Worm (Caenorhabditis elegans) whole organism, L3 larva: Measurements from ENCODE around the gene dpff-1.
A peak's percentile ranks its signal among the peaks of the same experiment; 100 is the strongest.

Experiments
- R02D3.7 ChIP-seq: fragments of 150-350 bp; optimal IDR thresholded peaks from 2 replicates; lab custom pipeline; 2014; ENCODE audit warnings: missing biosample characterization, missing genetic modification characterization
- ZK546.5 ChIP-seq: sonication (generic microtip); optimal IDR thresholded peaks from 2 replicates; lab custom pipeline; 2017; ENCODE audit warnings: missing biosample characterization, missing genetic modification characterization
- aly-2 ChIP-seq: fragments of 150-350 bp; optimal IDR thresholded peaks from 2 replicates; lab custom pipeline; 2014; ENCODE audit warnings: missing biosample characterization, missing genetic modification characterization
- ama-1 ChIP-seq: fragments of 150-350 bp; optimal IDR thresholded peaks from 2 replicates; lab custom pipeline; 2018
- ceh-28 ChIP-seq: fragments of 150-350 bp; optimal IDR thresholded peaks from 2 replicates; lab custom pipeline; 2014; ENCODE audit warnings: missing biosample characterization, missing genetic modification reagents, missing genetic modification characterization
- ceh-82 ChIP-seq: fragments of 150-350 bp; optimal IDR thresholded peaks from 2 replicates; lab custom pipeline; 2014; ENCODE audit warnings: missing biosample characterization, missing genetic modification characterization
- daf-12 ChIP-seq: fragments of 150-350 bp; optimal IDR thresholded peaks from 2 replicates; lab custom pipeline; 2014; ENCODE audit warnings: missing biosample characterization, missing genetic modification reagents, missing genetic modification characterization
- egl-5 ChIP-seq: fragments of 150-350 bp; optimal IDR thresholded peaks from 2 replicates; lab custom pipeline; 2017; ENCODE audit warnings: missing biosample characterization, missing genetic modification reagents, missing genetic modification characterization, inconsistent platforms
- elt-2 ChIP-seq: sonication (generic microtip); optimal IDR thresholded peaks from 2 replicates; lab custom pipeline; 2016; ENCODE audit warnings: missing genetic modification reagents, mild to moderate bottlenecking, missing genetic modification characterization, missing compliant biosample characterization
- eor-1 ChIP-seq, 2 experiments: fragments of 150-350 bp; optimal IDR thresholded peaks; 2 replicates each; lab custom pipeline; 2014 to 2018; ENCODE audit warnings: missing biosample characterization in 2 of 2, missing genetic modification characterization in 2 of 2
- fkh-10 ChIP-seq: sonication (generic microtip); optimal IDR thresholded peaks from 2 replicates; lab custom pipeline; 2017; ENCODE audit warnings: missing biosample characterization, missing genetic modification reagents, missing genetic modification characterization
- fkh-2 ChIP-seq: fragments of 150-350 bp; optimal IDR thresholded peaks from 2 replicates; lab custom pipeline; 2014; ENCODE audit warnings: missing biosample characterization, missing genetic modification reagents, missing genetic modification characterization
- fos-1 ChIP-seq: fragments of 150-350 bp; optimal IDR thresholded peaks from 2 replicates; lab custom pipeline; 2014; ENCODE audit warnings: missing biosample characterization, missing genetic modification characterization
- hmg-11 ChIP-seq: sonication (generic microtip); optimal IDR thresholded peaks from 2 replicates; lab custom pipeline; 2016; ENCODE audit warnings: missing genetic modification characterization, missing compliant biosample characterization
- jun-1 ChIP-seq: fragments of 150-350 bp; optimal IDR thresholded peaks from 2 replicates; lab custom pipeline; 2014; ENCODE audit warnings: missing biosample characterization, missing genetic modification reagents, missing genetic modification characterization
- lin-39 ChIP-seq: fragments of 150-350 bp; optimal IDR thresholded peaks from 2 replicates; lab custom pipeline; 2018; ENCODE audit warnings: missing biosample characterization, missing genetic modification reagents, missing genetic modification characterization
- lsy-12 ChIP-seq: sonication (generic microtip); optimal IDR thresholded peaks from 2 replicates; lab custom pipeline; 2016; ENCODE audit warnings: mild to moderate bottlenecking, missing genetic modification characterization, missing compliant biosample characterization
- mml-1 ChIP-seq: fragments of 150-350 bp; sonication (generic microtip); optimal IDR thresholded peaks from 3 replicates; lab custom pipeline; 2014; ENCODE audit warnings: missing biosample characterization, missing genetic modification characterization
- nfya-1 ChIP-seq: sonication (generic microtip); optimal IDR thresholded peaks from 2 replicates; lab custom pipeline; 2017; ENCODE audit warnings: missing genetic modification characterization, mild to moderate bottlenecking, missing compliant biosample characterization, antibody characterized with exemption, moderate library complexity; ENCODE audit not compliant: insufficient read depth
- nhr-12 ChIP-seq: fragments of 150-350 bp; optimal IDR thresholded peaks from 2 replicates; lab custom pipeline; 2014; ENCODE audit warnings: missing biosample characterization, missing genetic modification characterization
- nhr-237 ChIP-seq: fragments of 150-350 bp; optimal IDR thresholded peaks from 2 replicates; lab custom pipeline; 2014; ENCODE audit warnings: missing biosample characterization, missing genetic modification characterization
- nhr-28 ChIP-seq: fragments of 150-350 bp; optimal IDR thresholded peaks from 2 replicates; lab custom pipeline; 2014; ENCODE audit warnings: missing biosample characterization, missing genetic modification characterization
- nhr-67 ChIP-seq: fragments of 150-350 bp; optimal IDR thresholded peaks from 2 replicates; lab custom pipeline; 2014; ENCODE audit warnings: missing biosample characterization, missing genetic modification characterization
- nhr-76 ChIP-seq: fragments of 150-350 bp; sonication (generic microtip); optimal IDR thresholded peaks from 5 replicates; lab custom pipeline; 2014; ENCODE audit warnings: missing biosample characterization, missing genetic modification characterization
- nhr-77 ChIP-seq: fragments of 150-350 bp; optimal IDR thresholded peaks from 2 replicates; lab custom pipeline; 2014; ENCODE audit warnings: missing biosample characterization, missing genetic modification characterization
- pha-4 ChIP-seq: fragments of 150-350 bp; optimal IDR thresholded peaks from 2 replicates; lab custom pipeline; 2014; ENCODE audit warnings: missing biosample characterization, missing genetic modification reagents, missing genetic modification characterization
- pqm-1 ChIP-seq: fragments of 150-350 bp; optimal IDR thresholded peaks from 2 replicates; lab custom pipeline; 2017; ENCODE audit warnings: missing biosample characterization, missing genetic modification characterization, inconsistent platforms
- sea-2 ChIP-seq: fragments of 150-350 bp; sonication (generic microtip); optimal IDR thresholded peaks from 4 replicates; lab custom pipeline; 2014; ENCODE audit warnings: missing biosample characterization, missing genetic modification reagents, missing genetic modification characterization
- skn-1 ChIP-seq: fragments of 150-350 bp; optimal IDR thresholded peaks from 2 replicates; lab custom pipeline; 2014; ENCODE audit warnings: missing biosample characterization, missing genetic modification characterization
- snpc-4 ChIP-seq: fragments of 150-350 bp; optimal IDR thresholded peaks from 2 replicates; lab custom pipeline; 2014; ENCODE audit warnings: missing biosample characterization, missing genetic modification characterization
- unc-39 ChIP-seq: sonication (generic microtip); optimal IDR thresholded peaks from 4 replicates; lab custom pipeline; 2017; ENCODE audit warnings: missing biosample characterization, missing genetic modification characterization
- unc-62 ChIP-seq: fragments of 150-350 bp; sonication (generic microtip); optimal IDR thresholded peaks from 4 replicates; lab custom pipeline; 2014; ENCODE audit warnings: missing biosample characterization, missing genetic modification reagents, missing genetic modification characterization
- zag-1 ChIP-seq: fragments of 150-350 bp; optimal IDR thresholded peaks from 2 replicates; lab custom pipeline; 2014; ENCODE audit warnings: missing biosample characterization, missing genetic modification characterization
- ztf-11 ChIP-seq: fragments of 150-350 bp; optimal IDR thresholded peaks from 2 replicates; lab custom pipeline; 2014; ENCODE audit warnings: missing biosample characterization, missing genetic modification characterization
- ztf-4 ChIP-seq: fragments of 150-350 bp; optimal IDR thresholded peaks from 2 replicates; lab custom pipeline; 2014; ENCODE audit warnings: missing biosample characterization, missing genetic modification characterization

Gene dpff-1

ce11 chrIII:5915926-5916325, 9.8 kb upstream of the dpff-1 start:
- TF ChIP-seq aly-2 (no peak), elt-2 (tag; lab: Kevin White, UChicago) (peak; percentile 87), sea-2 (no peak), nhr-28 (no peak), eor-1 (tag; optimal IDR thresholded peaks at IDR 0.05; lab: Kevin White, UChicago) (no peak), pha-4 (tag; lab: Kevin White, UChicago) (peak; percentile 38), ama-1 (lab: Kevin White, UChicago) (no peak), nfya-1 (tag; lab: Kevin White, UChicago) (no peak), pqm-1 (tag; lab: Kevin White, UChicago) (peak; percentile 40), unc-62 (GFP tag; lab: Kevin White, UChicago) (no peak), snpc-4 (tag; lab: Kevin White, UChicago) (no peak), mml-1 (tag; lab: Kevin White, UChicago) (no peak), nhr-76 (tag; lab: Kevin White, UChicago) (no peak), zag-1 (tag; lab: Kevin White, UChicago) (no peak), ZK546.5 (tag; lab: Kevin White, UChicago) (no peak), jun-1 (tag; lab: Kevin White, UChicago) (no peak), lsy-12 (no peak), skn-1 (tag; lab: Kevin White, UChicago) (peak; percentile 4), ztf-4 (no peak), nhr-77 (no peak), unc-39 (tag; lab: Kevin White, UChicago) (no peak), lin-39 (tag; lab: Kevin White, UChicago) (no peak)

DNA sequence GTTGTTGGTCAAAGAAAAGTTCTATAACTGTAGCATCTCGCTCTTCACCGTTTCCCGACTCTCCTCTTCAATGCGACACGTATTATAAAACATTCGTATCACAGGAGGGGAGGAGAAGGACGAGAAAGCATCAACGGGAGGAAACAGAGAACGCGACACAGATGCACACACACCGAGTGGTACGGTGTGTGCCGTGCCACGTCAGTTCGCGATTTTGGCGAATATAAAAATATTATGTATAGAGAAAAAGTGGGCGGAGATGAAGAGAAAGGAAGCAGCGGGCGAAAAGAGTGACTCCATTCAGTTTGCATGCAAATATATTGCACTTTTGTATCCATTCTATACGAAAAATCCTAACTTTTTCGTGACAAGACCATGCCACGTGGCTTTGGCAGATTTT, 8.6 kb upstream of the dpff-1 start:
- TF ChIP-seq pha-4 (tag; lab: Kevin White, UChicago), result peak; percentile 12
- no peak for TF ChIP-seq hmg-11 (tag; lab: Kevin White, UChicago)
- TF ChIP-seq fkh-10 (GFP tag; lab: Kevin White, UChicago), result no peak
- TF ChIP-seq elt-2 (tag; lab: Kevin White, UChicago), result peak; percentile 77
- no peak for TF ChIP-seq ztf-11
- no peak for TF ChIP-seq aly-2
- peak; percentile 72 for TF ChIP-seq nfya-1 (tag; lab: Kevin White, UChicago)
- no peak for TF ChIP-seq egl-5 (tag; lab: Kevin White, UChicago)
- TF ChIP-seq pqm-1 (tag; lab: Kevin White, UChicago), result peak; percentile 48
- no peak for TF ChIP-seq skn-1 (tag; lab: Kevin White, UChicago)
- TF ChIP-seq R02D3.7 (tag; lab: Kevin White, UChicago), result no peak
- TF ChIP-seq nhr-237, result no peak

ce11 chrIII:5908408-5908807, 2.3 kb upstream of the dpff-1 start, which contains the start of gene C28H8.3:
TSS of gene C28H8.3 (plus strand) at chrIII:5908700.
- TF ChIP-seq ceh-28 (tag; lab: Kevin White, UChicago), result peak; percentile 1
- TF ChIP-seq nhr-237, result no peak
- TF ChIP-seq nhr-67 (tag; lab: Kevin White, UChicago), result no peak
- TF ChIP-seq ceh-82 (tag; lab: Kevin White, UChicago), result no peak
- TF ChIP-seq ztf-4, result no peak
- no peak for TF ChIP-seq pqm-1 (tag; lab: Kevin White, UChicago)
- TF ChIP-seq fkh-2, result no peak
- TF ChIP-seq nfya-1 (tag; lab: Kevin White, UChicago), result no peak
- TF ChIP-seq ama-1 (lab: Kevin White, UChicago), result peak; percentile 27

DNA sequence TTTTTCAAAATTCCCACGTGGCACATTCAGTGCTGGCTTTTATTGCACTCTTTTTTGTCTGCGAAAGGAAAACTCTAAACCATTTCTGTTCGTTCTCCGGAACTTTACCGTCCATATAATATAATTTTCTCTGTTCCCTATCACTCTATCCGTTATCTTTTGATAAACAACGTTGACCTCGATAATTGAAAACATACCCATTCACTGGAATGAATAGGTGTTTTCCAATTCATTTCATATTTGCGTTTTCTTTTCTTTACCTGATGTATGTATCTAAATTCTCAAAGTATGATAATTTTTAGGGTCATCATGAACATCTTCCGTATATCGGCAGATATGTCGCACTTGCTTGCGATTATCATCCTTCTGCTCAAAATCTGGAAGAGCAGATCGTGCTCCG, 603 bp upstream of the dpff-1 start, which contains the start of gene erd-2.2:
erd-2.2 (plus strand) TSS at position 301 of the 400 bp plus-strand sequence.
- no peak for TF ChIP-seq pqm-1 (tag; lab: Kevin White, UChicago)
- TF ChIP-seq unc-39 (tag; lab: Kevin White, UChicago), result no peak
- no peak for TF ChIP-seq nhr-12 (tag; lab: Kevin White, UChicago)
- no peak for TF ChIP-seq eor-1 (tag; optimal IDR thresholded peaks at IDR 0.05; lab: Kevin White, UChicago)
- TF ChIP-seq fos-1 (tag; lab: Kevin White, UChicago), result no peak
- TF ChIP-seq snpc-4 (tag; lab: Kevin White, UChicago), result no peak
- no peak for TF ChIP-seq nhr-76 (tag; lab: Kevin White, UChicago)
- no peak for TF ChIP-seq daf-12 (tag; lab: Kevin White, UChicago)
- no peak for TF ChIP-seq skn-1 (tag; lab: Kevin White, UChicago)
- no peak for TF ChIP-seq fkh-2
- no peak for TF ChIP-seq jun-1 (tag; lab: Kevin White, UChicago)
- no peak for TF ChIP-seq ceh-82 (tag; lab: Kevin White, UChicago)
- TF ChIP-seq ama-1 (lab: Kevin White, UChicago), result no peak
- TF ChIP-seq ztf-11, result no peak
- no peak for TF ChIP-seq egl-5 (tag; lab: Kevin White, UChicago)
